Worm (Caenorhabditis elegans): ENCODE results near the gene F01D5.5.

DNA sequence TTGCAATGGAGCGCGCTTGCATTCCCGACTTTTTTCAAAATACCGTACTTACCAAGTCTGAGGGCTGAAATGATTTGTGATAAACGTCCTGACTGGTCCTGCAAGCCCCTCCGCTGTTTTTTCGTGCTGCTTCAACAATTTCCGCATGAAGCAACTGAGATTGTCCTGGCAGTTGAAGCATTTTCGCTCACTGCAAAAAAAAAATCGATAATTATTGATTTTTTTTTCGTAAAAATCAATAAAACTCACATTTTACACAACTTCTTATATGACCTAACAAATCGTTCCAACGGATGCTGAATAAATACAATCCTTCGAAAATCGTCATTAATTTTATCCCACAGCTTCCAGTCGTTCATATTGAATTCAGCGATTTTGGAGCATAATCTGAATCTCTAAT is 16.8 kb upstream of the F01D5.5 start:
- TF ChIP-seq nhr-28 (tag; optimal IDR thresholded peaks at IDR 0.05): no peak
- TF ChIP-seq elt-3 (tag; optimal IDR thresholded peaks at IDR 0.05): no peak
- TF ChIP-seq bed-3 (GFP tag; optimal IDR thresholded peaks at IDR 0.05): no peak
- TF ChIP-seq ztf-11 (tag; optimal IDR thresholded peaks at IDR 0.05): no peak
- no peak for TF ChIP-seq ces-1 (GFP tag; optimal IDR thresholded peaks at IDR 0.05)
- no peak for TF ChIP-seq pha-4 (tag; optimal IDR thresholded peaks at IDR 0.05)
- no peak for TF ChIP-seq mep-1 (tag; optimal IDR thresholded peaks at IDR 0.05)
- no peak for TF ChIP-seq ceh-39 (tag; optimal IDR thresholded peaks at IDR 0.05)
- no peak for TF ChIP-seq unc-62 (GFP tag; optimal IDR thresholded peaks at IDR 0.05)
- no peak for TF ChIP-seq nhr-76 (tag; optimal IDR thresholded peaks at IDR 0.05)
